Worm (Caenorhabditis elegans): ENCODE results near the gene F28H7.2.

The F28H7.2 gene

DNA sequence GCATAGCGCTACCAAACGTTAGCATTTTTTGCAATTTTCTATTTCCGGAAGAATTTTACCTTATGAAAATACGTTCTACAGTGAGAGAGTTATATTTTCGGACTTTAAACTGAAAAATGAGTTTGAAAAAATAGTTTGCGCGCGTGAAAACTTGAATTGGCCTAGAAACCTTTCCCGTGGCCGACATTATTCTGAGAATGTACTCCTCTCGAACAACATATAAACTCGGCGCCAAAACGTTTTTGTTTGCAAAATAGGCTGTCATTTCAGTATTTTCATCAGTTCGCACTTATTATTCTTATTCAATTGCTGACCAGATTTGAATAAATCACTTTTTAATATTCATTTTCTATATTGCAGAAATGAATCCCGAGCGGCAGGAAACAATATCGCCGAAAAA lies 10.9 kb upstream of the F28H7.2 start, which contains the start of the genes mre-11 and wdr-5.3 (continued):
- peak; percentile 69 for TF ChIP-seq unc-130 (tag; optimal IDR thresholded peaks at IDR 0.05)

DNA sequence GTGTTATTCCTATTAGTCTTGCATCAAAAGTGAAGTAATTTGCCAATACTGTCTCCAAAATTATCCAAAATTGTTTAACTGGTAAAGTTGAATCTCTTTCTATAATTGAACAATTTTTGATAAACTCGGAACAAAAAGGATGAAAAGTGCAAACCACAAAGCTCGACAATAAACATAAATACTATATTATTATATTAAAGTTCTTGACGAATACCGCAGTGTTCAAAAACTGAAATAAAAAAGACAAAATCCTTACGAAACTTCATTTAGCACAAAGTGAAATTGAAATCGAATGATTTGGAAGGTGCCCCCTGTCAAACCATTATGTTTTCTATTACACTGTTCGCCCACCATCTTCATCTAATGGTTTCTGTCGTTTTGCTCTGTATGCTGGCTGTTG lies 6.3 kb upstream of the F28H7.2 start, which contains the start of gene ZC302.3:
ZC302.3 (minus strand) TSS at position 101 of the 400 bp plus-strand sequence.
- no peak for TF ChIP-seq ztf-11 (tag; optimal IDR thresholded peaks at IDR 0.05)
- TF ChIP-seq skn-1 (tag; optimal IDR thresholded peaks at IDR 0.05), result no peak
- no peak for TF ChIP-seq nhr-12 (tag; optimal IDR thresholded peaks at IDR 0.05)
- TF ChIP-seq efl-1 (optimal IDR thresholded peaks at IDR 0.05), result no peak
- peak in 1 of 2 experiments; percentile 69 for TF ChIP-seq efl-1 (GFP tag; optimal IDR thresholded peaks at IDR 0.05 in 1 of 2)
- TF ChIP-seq sox-4 (tag; optimal IDR thresholded peaks at IDR 0.05), result no peak
- no peak for TF ChIP-seq ceh-88 (GFP tag; IDR thresholded peaks at IDR 0.05)

DNA sequence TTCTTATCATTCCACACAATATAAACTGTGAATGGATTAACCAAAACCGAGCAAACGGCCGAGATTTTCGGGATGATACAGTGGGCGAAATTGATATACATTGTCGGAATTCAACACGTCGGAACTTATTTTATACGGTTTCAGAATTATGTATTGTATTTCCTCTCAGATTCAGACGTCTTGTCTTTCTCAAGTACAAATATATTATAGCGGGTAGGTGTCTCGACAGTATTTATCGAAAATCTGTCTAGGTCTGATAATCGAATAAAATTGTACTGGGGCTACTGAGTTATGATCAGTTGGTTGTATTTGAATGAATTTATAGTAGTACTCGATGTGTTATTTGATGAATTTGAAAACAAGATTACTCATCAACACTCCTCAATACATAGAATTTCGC lies 4.1 kb upstream of the F28H7.2 start, which contains the start of gene srj-22:
srj-22 (minus strand) TSS at position 101 of the 400 bp plus-strand sequence.
- no peak for TF ChIP-seq nhr-28 (tag; optimal IDR thresholded peaks at IDR 0.05)
- no peak for TF ChIP-seq unc-30 (tag; optimal IDR thresholded peaks at IDR 0.05)
- no peak for TF ChIP-seq snpc-4 (tag; optimal IDR thresholded peaks at IDR 0.05)
- TF ChIP-seq nhr-20 (tag; optimal IDR thresholded peaks at IDR 0.05), result no peak
- TF ChIP-seq egl-13 (tag; optimal IDR thresholded peaks at IDR 0.05), result no peak
- no peak for TF ChIP-seq ztf-4 (tag; optimal IDR thresholded peaks at IDR 0.05)
- TF ChIP-seq lin-15B (tag; optimal IDR thresholded peaks at IDR 0.05), result no peak
- TF ChIP-seq aly-2 (tag; optimal IDR thresholded peaks at IDR 0.05), result no peak
- TF ChIP-seq nhr-85 (tag), result no peak
- TF ChIP-seq nhr-19 (GFP tag; conservative IDR thresholded peaks at IDR 0.05), result no peak
- no peak for TF ChIP-seq pqm-1 (tag; optimal IDR thresholded peaks at IDR 0.05)
- no peak for TF ChIP-seq ama-1 (optimal IDR thresholded peaks at IDR 0.05)
- no peak for TF ChIP-seq swsn-7 (tag; optimal IDR thresholded peaks at IDR 0.05)

DNA sequence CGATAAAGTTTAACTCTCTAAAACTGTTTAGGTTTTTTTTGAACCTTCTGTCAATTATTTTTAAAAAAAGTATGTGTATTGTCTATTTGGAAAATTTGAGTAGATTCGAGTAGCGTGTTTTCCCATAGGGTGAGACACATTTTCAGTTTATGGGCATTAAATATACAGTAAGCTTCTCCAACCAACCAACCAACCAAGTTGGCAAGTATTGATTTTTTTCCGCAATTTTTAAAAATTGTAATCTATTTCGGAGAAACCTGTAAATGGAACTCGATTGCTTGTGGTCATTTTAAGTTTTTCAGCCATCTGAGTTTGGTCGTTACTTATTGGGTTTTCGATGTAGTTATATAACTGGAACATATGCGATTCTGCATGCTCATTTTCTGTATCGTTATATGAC lies 2.7 kb upstream of the F28H7.2 start, which contains the start of gene srj-21:
srj-21 (plus strand) TSS at position 301 of the 400 bp plus-strand sequence.
- TF ChIP-seq ama-1 (optimal IDR thresholded peaks at IDR 0.05), result no peak
- TF ChIP-seq hlh-4 (tag; optimal IDR thresholded peaks at IDR 0.05), result no peak
- no peak for TF ChIP-seq nhr-237 (tag; optimal IDR thresholded peaks at IDR 0.05)
- no peak for TF ChIP-seq xbp-1 (tag; optimal IDR thresholded peaks at IDR 0.05)
- no peak for TF ChIP-seq lin-14 (GFP tag; optimal IDR thresholded peaks at IDR 0.05)

DNA sequence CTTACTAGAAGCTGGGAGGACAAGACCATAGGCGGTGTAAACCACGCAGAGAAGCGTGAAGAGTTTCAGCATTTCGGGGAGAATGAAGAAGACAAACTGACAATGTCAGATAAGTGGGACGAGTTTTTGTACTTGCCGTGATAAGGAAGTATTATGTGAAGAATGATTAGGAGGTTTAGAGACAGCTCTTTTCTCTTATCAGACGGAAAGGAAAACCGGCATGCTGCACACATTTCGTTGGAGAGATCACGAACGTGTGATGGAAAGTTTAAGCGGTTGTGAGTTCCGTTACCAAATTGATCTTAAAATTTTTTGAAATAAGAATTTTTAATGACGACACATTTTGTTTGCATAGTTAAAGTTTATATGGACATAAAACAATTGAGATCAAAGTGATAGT lies 2.9 kb downstream of the F28H7.2 start, which contains the start of gene F28H7.3:
F28H7.3 (minus strand) TSS at position 159 of the 400 bp plus-strand sequence.
- TF ChIP-seq rnt-1 (tag; optimal IDR thresholded peaks at IDR 0.05), result no peak
- no peak for TF ChIP-seq lin-13 (GFP tag; optimal IDR thresholded peaks at IDR 0.05)
- no peak for TF ChIP-seq efl-1 (optimal IDR thresholded peaks at IDR 0.05)
- TF ChIP-seq efl-1 (GFP tag; optimal IDR thresholded peaks at IDR 0.05 in 1 of 2), result peak in 1 of 2 experiments; percentile 92
- peak; percentile 85 for TF ChIP-seq elt-2 (tag; optimal IDR thresholded peaks at IDR 0.05)
- no peak for TF ChIP-seq alr-1 (tag; optimal IDR thresholded peaks at IDR 0.05; ENCODE audit: borderline replicate concordance)
- no peak for TF ChIP-seq dsc-1 (tag; optimal IDR thresholded peaks at IDR 0.05)

DNA sequence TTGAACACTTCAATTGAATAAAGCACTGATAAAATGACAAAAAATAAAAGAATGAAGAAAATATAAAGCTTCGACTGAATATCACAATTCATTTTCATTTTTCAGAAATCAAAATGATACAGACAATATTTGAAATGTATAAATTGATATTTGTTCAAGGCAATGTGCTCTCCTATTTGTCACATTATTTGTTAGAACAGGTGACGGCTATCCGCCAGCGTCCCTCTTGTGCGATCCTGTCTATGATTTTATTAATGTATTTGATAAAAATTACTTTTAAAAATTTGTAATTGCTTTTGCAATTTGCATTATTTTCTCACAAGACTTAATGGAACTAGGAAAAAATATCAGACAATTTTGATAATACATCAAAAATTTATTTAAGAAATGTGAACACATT lies 6.3 kb downstream of the F28H7.2 start, which contains the start of gene F28H7.7:
F28H7.7 (minus strand) TSS at position 101 of the 400 bp plus-strand sequence.
- TF ChIP-seq mef-2 (tag; optimal IDR thresholded peaks at IDR 0.05) (no peak), zag-1 (tag; optimal IDR thresholded peaks at IDR 0.05) (no peak), F16B12.6 (tag; optimal IDR thresholded peaks at IDR 0.05) (no peak)

DNA sequence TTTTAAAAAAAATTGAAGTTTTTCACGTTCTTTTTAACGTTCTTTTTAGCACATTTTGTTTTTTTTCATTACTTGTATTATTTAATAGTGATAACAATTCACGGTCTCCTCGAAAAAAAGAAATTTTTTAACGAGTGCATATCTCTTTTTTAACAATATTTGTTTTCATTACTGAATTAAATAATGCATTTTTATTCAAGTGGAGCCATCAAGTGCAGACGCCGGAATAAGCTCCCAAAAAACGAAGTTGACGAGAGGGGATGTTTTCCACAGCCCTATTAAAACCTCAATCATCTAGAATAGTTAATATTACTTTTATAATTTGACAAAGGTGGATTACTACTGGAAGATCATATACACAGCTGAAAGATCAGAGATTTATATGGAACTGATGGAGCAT lies 9.0 kb downstream of the F28H7.2 start, which contains the start of gene irld-6:
irld-6 (minus strand) TSS at position 101 of the 400 bp plus-strand sequence.
- TF ChIP-seq unc-62 (GFP tag; optimal IDR thresholded peaks at IDR 0.05) (no peak), ceh-82 (tag; optimal IDR thresholded peaks at IDR 0.05) (no peak), isw-1 (GFP tag; IDR thresholded peaks at IDR 0.05) (no peak), nhr-11 (tag; optimal IDR thresholded peaks at IDR 0.05) (no peak), efl-1 (optimal IDR thresholded peaks at IDR 0.05) (no peak), efl-1 (GFP tag; optimal IDR thresholded peaks at IDR 0.05 in 1 of 2) (no peak), egl-13 (tag; optimal IDR thresholded peaks at IDR 0.05) (no peak), swsn-7 (tag; optimal IDR thresholded peaks at IDR 0.05) (no peak), snpc-4 (tag; optimal IDR thresholded peaks at IDR 0.05) (no peak), egl-27 (tag; optimal IDR thresholded peaks at IDR 0.05) (no peak), nhr-19 (GFP tag; conservative IDR thresholded peaks at IDR 0.05) (no peak), fkh-8 (tag; optimal IDR thresholded peaks at IDR 0.05) (no peak), dsc-1 (tag; optimal IDR thresholded peaks at IDR 0.05) (no peak), pqm-1 (tag; optimal IDR thresholded peaks at IDR 0.05) (no peak), lsy-2 (tag; optimal IDR thresholded peaks at IDR 0.05) (no peak), unc-30 (tag; optimal IDR thresholded peaks at IDR 0.05) (no peak), ceh-90 (tag; optimal IDR thresholded peaks at IDR 0.05) (no peak), mef-2 (tag; optimal IDR thresholded peaks at IDR 0.05) (no peak)
